Fruit fly (Drosophila melanogaster) whole organism, adult: ENCODE measurements around the gene CG10311.

Experiments
- CG33017 ChIP-seq: fragments of 200-800 bp; sonication (Bioruptor generic); optimal IDR thresholded peaks from 2 replicates; lab custom pipeline; 2018; ENCODE audit warnings: missing biosample characterization, mild to moderate bottlenecking, missing genetic modification characterization, moderate library complexity
- Clk ChIP-seq: fragments of 200-800 bp; sonication (Bioruptor generic); optimal IDR thresholded peaks from 2 replicates; lab custom pipeline; 2017; ENCODE audit warnings: missing biosample characterization, missing genetic modification characterization

- no peak for TF ChIP-seq Clk
- TF ChIP-seq CG33017 (tag; lab: Kevin White, UChicago) = no peak
These were observed 3.2 kb upstream of the CG10311 start, which contains the start of gene CG42446 for dm6 chr3R:16360008-16360407.
